Worm (Caenorhabditis elegans): ENCODE results near the gene C06E7.88.

C06E7.88 gene

DNA sequence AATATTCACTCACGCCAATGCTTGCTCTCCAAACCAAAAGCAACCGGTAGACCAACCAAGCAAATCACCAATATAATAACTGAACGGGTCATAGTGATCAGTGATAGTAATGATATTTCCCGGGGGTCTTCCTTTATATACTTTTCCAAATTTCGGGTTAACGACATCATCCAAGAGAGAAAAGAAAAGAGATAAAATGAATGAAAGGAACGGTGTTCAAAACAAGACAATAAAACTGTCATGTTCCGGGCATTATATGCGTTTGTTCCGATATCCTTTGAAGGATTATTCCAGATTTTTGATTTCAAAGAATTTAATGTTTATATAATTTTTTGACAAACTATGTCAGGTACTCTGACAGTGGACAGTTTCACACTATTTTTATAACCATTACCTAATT, at the start of gene C06E7.88:
Gene C06E7.88, minus strand, starts transcription at position 101 of the 400 bp plus-strand sequence.
- TF ChIP-seq flt-1 (GFP tag; IDR thresholded peaks at IDR 0.05), result no peak
- no peak for TF ChIP-seq ref-1 (GFP tag; conservative IDR thresholded peaks at IDR 0.05)
- TF ChIP-seq cog-1 (tag; optimal IDR thresholded peaks at IDR 0.05), result no peak

- TF ChIP-seq ztf-23 (GFP tag; IDR thresholded peaks at IDR 0.05) (no peak), ref-1 (GFP tag; conservative IDR thresholded peaks at IDR 0.05) (no peak), cog-1 (tag; optimal IDR thresholded peaks at IDR 0.05) (no peak), ztf-29 (GFP tag; IDR thresholded peaks at IDR 0.05) (no peak), klf-2 (GFP tag; conservative IDR thresholded peaks at IDR 0.05) (no peak), T22C8.4 (GFP tag; IDR thresholded peaks at IDR 0.05) (no peak), flt-1 (GFP tag; IDR thresholded peaks at IDR 0.05) (no peak), med-1 (GFP tag; optimal IDR thresholded peaks at IDR 0.05; ENCODE audit: insufficient read depth) (no peak), tab-1 (GFP tag; IDR thresholded peaks at IDR 0.05) (no peak)
Observed at ce11 chrIV:5915152-5915551, 48.1 kb upstream of the C06E7.88 start.

DNA sequence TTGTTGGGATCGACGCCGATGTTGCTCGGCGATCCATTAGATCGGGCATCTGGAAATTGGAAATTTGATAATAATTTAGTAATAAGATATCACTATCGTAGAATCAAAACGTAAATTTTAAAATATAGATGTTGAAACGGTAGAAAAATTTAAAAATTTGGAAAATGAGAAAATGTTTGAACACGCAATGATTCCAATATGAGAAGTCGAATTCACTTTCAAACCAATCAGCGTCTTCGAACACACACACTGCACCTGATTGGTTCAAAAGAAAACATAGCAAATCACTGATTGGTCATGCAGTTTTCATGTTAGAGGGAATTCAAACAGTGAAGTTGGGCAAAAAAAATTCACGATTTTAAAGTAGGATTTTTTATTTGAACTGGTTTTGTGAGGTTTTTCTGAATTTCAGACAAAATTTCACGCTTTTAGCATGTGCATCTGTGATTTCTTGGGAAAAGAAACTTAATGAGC, 36.3 kb upstream of the C06E7.88 start, which contains the start of gene H04M03.12:
Gene H04M03.12, minus strand, starts transcription at position 51 of the 474 bp plus-strand sequence.
- no peak for TF ChIP-seq T22C8.4 (GFP tag; IDR thresholded peaks at IDR 0.05)
- no peak for TF ChIP-seq cog-1 (tag; optimal IDR thresholded peaks at IDR 0.05)
- TF ChIP-seq ref-1 (GFP tag; conservative IDR thresholded peaks at IDR 0.05), result no peak
- TF ChIP-seq ztf-23 (GFP tag; IDR thresholded peaks at IDR 0.05), result no peak
- TF ChIP-seq flt-1 (GFP tag; IDR thresholded peaks at IDR 0.05), result no peak
- no peak for TF ChIP-seq med-1 (GFP tag; optimal IDR thresholded peaks at IDR 0.05; ENCODE audit: insufficient read depth)
- no peak for TF ChIP-seq klf-2 (GFP tag; conservative IDR thresholded peaks at IDR 0.05)

- no peak for TF ChIP-seq med-1 (GFP tag; optimal IDR thresholded peaks at IDR 0.05; ENCODE audit: insufficient read depth)
- TF ChIP-seq T22C8.4 (GFP tag; IDR thresholded peaks at IDR 0.05), result no peak
- TF ChIP-seq klf-2 (GFP tag; conservative IDR thresholded peaks at IDR 0.05), result no peak
- TF ChIP-seq tab-1 (GFP tag; IDR thresholded peaks at IDR 0.05), result no peak
- TF ChIP-seq ztf-29 (GFP tag; IDR thresholded peaks at IDR 0.05), result no peak
- no peak for TF ChIP-seq ref-1 (GFP tag; conservative IDR thresholded peaks at IDR 0.05)
Observed at ce11 chrIV:5902730-5903129, 35.6 kb upstream of the C06E7.88 start.

DNA sequence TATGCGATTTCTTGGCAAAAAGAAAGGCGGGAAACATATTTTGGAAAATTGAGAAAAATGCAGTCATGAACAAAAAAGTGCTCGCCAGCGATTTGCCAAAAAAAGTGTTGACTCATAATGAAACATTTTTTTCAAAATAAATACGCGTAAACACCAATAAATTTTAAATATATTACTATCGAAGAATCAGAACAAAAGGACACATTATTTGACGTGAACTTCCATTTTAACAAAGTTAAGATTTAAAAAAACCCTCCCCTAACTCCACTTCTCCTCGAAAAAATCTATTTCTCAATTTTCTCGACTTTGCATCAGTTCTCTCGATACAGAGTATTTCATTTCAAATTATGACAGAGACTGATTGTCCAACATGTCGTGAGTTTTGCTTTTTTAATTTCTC, 29.3 kb upstream of the C06E7.88 start, which contains the start of gene pck-3:
Gene pck-3, plus strand, starts transcription at position 301 of the 400 bp plus-strand sequence.
- no peak for TF ChIP-seq flt-1 (GFP tag; IDR thresholded peaks at IDR 0.05)
- TF ChIP-seq med-1 (GFP tag; optimal IDR thresholded peaks at IDR 0.05; ENCODE audit: insufficient read depth), result no peak
- TF ChIP-seq ref-1 (GFP tag; conservative IDR thresholded peaks at IDR 0.05), result no peak
- no peak for TF ChIP-seq T22C8.4 (GFP tag; IDR thresholded peaks at IDR 0.05)
- no peak for TF ChIP-seq ztf-29 (GFP tag; IDR thresholded peaks at IDR 0.05)
- no peak for TF ChIP-seq cog-1 (tag; optimal IDR thresholded peaks at IDR 0.05)

ce11 chrIV:5895190-5895589, 28.1 kb upstream of the C06E7.88 start, which contains the start of gene nspb-6:
Gene nspb-6 (plus strand): TSS chrIV:5895490.
- TF ChIP-seq T22C8.4 (GFP tag; IDR thresholded peaks at IDR 0.05) (no peak), flt-1 (GFP tag; IDR thresholded peaks at IDR 0.05) (no peak), cog-1 (tag; optimal IDR thresholded peaks at IDR 0.05) (no peak), tab-1 (GFP tag; IDR thresholded peaks at IDR 0.05) (no peak), ref-1 (GFP tag; conservative IDR thresholded peaks at IDR 0.05) (no peak), med-1 (GFP tag; optimal IDR thresholded peaks at IDR 0.05; ENCODE audit: insufficient read depth) (no peak), ztf-23 (GFP tag; IDR thresholded peaks at IDR 0.05) (no peak), ztf-29 (GFP tag; IDR thresholded peaks at IDR 0.05) (no peak), klf-2 (GFP tag; conservative IDR thresholded peaks at IDR 0.05) (no peak)

ce11 chrIV:5891265-5891664, 24.2 kb upstream of the C06E7.88 start, which contains the start of gene H04M03.3:
Gene H04M03.3 (plus strand): TSS chrIV:5891565.
- TF ChIP-seq med-1 (GFP tag; optimal IDR thresholded peaks at IDR 0.05; ENCODE audit: insufficient read depth) (no peak), klf-2 (GFP tag; conservative IDR thresholded peaks at IDR 0.05) (no peak), ztf-29 (GFP tag; IDR thresholded peaks at IDR 0.05) (no peak), flt-1 (GFP tag; IDR thresholded peaks at IDR 0.05) (no peak), cog-1 (tag; optimal IDR thresholded peaks at IDR 0.05) (no peak), tab-1 (GFP tag; IDR thresholded peaks at IDR 0.05) (no peak), ref-1 (GFP tag; conservative IDR thresholded peaks at IDR 0.05) (no peak), T22C8.4 (GFP tag; IDR thresholded peaks at IDR 0.05) (no peak), ztf-23 (GFP tag; IDR thresholded peaks at IDR 0.05) (no peak)

DNA sequence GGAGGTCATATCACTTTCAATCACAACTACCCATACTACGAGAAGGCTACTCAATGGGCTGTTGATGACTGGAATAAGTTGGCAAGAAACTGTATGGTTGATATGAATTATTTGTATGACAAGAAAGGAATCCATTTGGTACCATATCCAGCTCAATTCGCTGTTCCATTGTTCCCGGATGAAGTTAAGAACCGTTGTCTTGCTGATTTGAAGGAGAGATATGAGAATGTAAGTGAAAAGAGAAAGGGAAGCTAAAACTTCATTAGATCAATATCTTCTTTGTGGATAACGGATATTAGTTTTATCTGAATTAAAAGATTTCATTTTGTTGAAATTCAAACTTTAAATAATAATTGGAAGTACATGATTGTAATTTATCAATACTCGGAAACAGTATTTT, 19.5 kb upstream of the C06E7.88 start:
- TF ChIP-seq ztf-29 (GFP tag; IDR thresholded peaks at IDR 0.05) (no peak), ref-1 (GFP tag; conservative IDR thresholded peaks at IDR 0.05) (no peak), klf-2 (GFP tag; conservative IDR thresholded peaks at IDR 0.05) (no peak), ztf-23 (GFP tag; IDR thresholded peaks at IDR 0.05) (no peak), tab-1 (GFP tag; IDR thresholded peaks at IDR 0.05) (no peak), flt-1 (GFP tag; IDR thresholded peaks at IDR 0.05) (no peak), T22C8.4 (GFP tag; IDR thresholded peaks at IDR 0.05) (no peak), cog-1 (tag; optimal IDR thresholded peaks at IDR 0.05) (no peak), med-1 (GFP tag; optimal IDR thresholded peaks at IDR 0.05; ENCODE audit: insufficient read depth) (no peak)

ce11 chrIV:5885180-5885887, 18.2 kb upstream of the C06E7.88 start, which contains the start of gene glf-1:
Gene glf-1 (plus strand): TSS chrIV:5885835.
- TF ChIP-seq flt-1 (GFP tag; IDR thresholded peaks at IDR 0.05) (no peak), cog-1 (tag; optimal IDR thresholded peaks at IDR 0.05) (no peak), klf-2 (GFP tag; conservative IDR thresholded peaks at IDR 0.05) (no peak), ztf-29 (GFP tag; IDR thresholded peaks at IDR 0.05) (no peak)

- no peak for TF ChIP-seq ztf-23 (GFP tag; IDR thresholded peaks at IDR 0.05)
- no peak for TF ChIP-seq flt-1 (GFP tag; IDR thresholded peaks at IDR 0.05)
- TF ChIP-seq ref-1 (GFP tag; conservative IDR thresholded peaks at IDR 0.05), result no peak
- no peak for TF ChIP-seq med-1 (GFP tag; optimal IDR thresholded peaks at IDR 0.05; ENCODE audit: insufficient read depth)
- no peak for TF ChIP-seq klf-2 (GFP tag; conservative IDR thresholded peaks at IDR 0.05)
- TF ChIP-seq ztf-29 (GFP tag; IDR thresholded peaks at IDR 0.05), result no peak
- no peak for TF ChIP-seq tab-1 (GFP tag; IDR thresholded peaks at IDR 0.05)
- no peak for TF ChIP-seq cog-1 (tag; optimal IDR thresholded peaks at IDR 0.05)
- no peak for TF ChIP-seq T22C8.4 (GFP tag; IDR thresholded peaks at IDR 0.05)
Observed at ce11 chrIV:5884500-5884899, 17.4 kb upstream of the C06E7.88 start, which contains the start of gene H04M03.11. Gene H04M03.11 (minus strand): TSS chrIV:5884600.
